Fruit fly (Drosophila melanogaster) whole organism, embryonic: ENCODE measurements around the gene CG16749.

ENCODE experiments used
- Bdp1 ChIP-seq: fragments of 200-800 bp; sonication (Bioruptor generic); optimal IDR thresholded peaks from 3 replicates; lab custom pipeline; 2016; ENCODE audit warnings: missing biosample characterization, missing genetic modification characterization
- C15 ChIP-seq: fragments of 200-800 bp; sonication (Bioruptor generic); IDR thresholded peaks from 3 replicates; pipeline ENCODE4 v1.3.6; 2022; ENCODE audit warnings: missing biosample characterization, missing genetic modification characterization
- CG11085 ChIP-seq: fragments of 200-800 bp; sonication (Bioruptor generic); IDR thresholded peaks from 2 replicates; pipeline ENCODE4 v1.3.6; 2022; ENCODE audit warnings: missing biosample characterization, missing genetic modification characterization
- CG11696 ChIP-seq: fragments of 200-800 bp; sonication (Bioruptor generic); IDR thresholded peaks from 2 replicates; pipeline ENCODE4 v1.3.6; 2022; ENCODE audit warnings: missing biosample characterization, missing genetic modification characterization
- CG13775 ChIP-seq: fragments of 200-800 bp; sonication (Bioruptor generic); optimal IDR thresholded peaks from 3 replicates; lab custom pipeline; 2017; ENCODE audit warnings: missing biosample characterization, mild to moderate bottlenecking, missing genetic modification characterization
- CG1602 ChIP-seq: fragments of 200-800 bp; sonication (Bioruptor generic); optimal IDR thresholded peaks from 3 replicates; lab custom pipeline; 2016; ENCODE audit warnings: missing biosample characterization, missing genetic modification characterization
- CG2129 ChIP-seq: fragments of 200-800 bp; sonication (Bioruptor generic); IDR thresholded peaks from 2 replicates; pipeline ENCODE4 v1.3.6; 2022; ENCODE audit warnings: missing biosample characterization, missing genetic modification characterization; ENCODE audit not compliant: partially characterized antibody
- CG2199 ChIP-seq: fragments of 200-800 bp; sonication (Bioruptor generic); IDR thresholded peaks from 3 replicates; pipeline ENCODE4 v1.3.6; 2022; ENCODE audit warnings: missing biosample characterization, missing genetic modification characterization
- CG30020 ChIP-seq: fragments of 200-800 bp; optimal IDR thresholded peaks from 2 replicates; lab custom pipeline; 2019; ENCODE audit warnings: missing biosample characterization, mild to moderate bottlenecking, missing genetic modification characterization, moderate library complexity
- CG3838 ChIP-seq: fragments of 200-800 bp; sonication (Bioruptor generic); optimal IDR thresholded peaks from 3 replicates; lab custom pipeline; 2016; ENCODE audit warnings: missing biosample characterization, missing genetic modification characterization
- CG4282 ChIP-seq: fragments of 200-800 bp; sonication (Bioruptor generic); optimal IDR thresholded peaks from 2 replicates; lab custom pipeline; 2016; ENCODE audit warnings: missing biosample characterization, missing genetic modification characterization
- CG6689 ChIP-seq: fragments of 200-800 bp; sonication (Bioruptor generic); IDR thresholded peaks from 2 replicates; pipeline ENCODE4 v1.3.6; 2022; ENCODE audit warnings: missing biosample characterization, missing genetic modification characterization
- CG7372 ChIP-seq: fragments of 200-800 bp; sonication (Bioruptor generic); IDR thresholded peaks from 2 replicates; pipeline ENCODE4 v1.3.6; 2022; ENCODE audit warnings: missing biosample characterization, missing genetic modification characterization
- CG7745 ChIP-seq: fragments of 200-800 bp; sonication (Bioruptor generic); optimal IDR thresholded peaks from 2 replicates; lab custom pipeline; 2018; ENCODE audit warnings: missing biosample characterization, mild to moderate bottlenecking, missing genetic modification characterization, moderate library complexity
- CG7839 ChIP-seq: fragments of 200-800 bp; sonication (Bioruptor generic); optimal IDR thresholded peaks from 3 replicates; lab custom pipeline; 2018; ENCODE audit warnings: missing biosample characterization, mild to moderate bottlenecking, missing genetic modification characterization, moderate library complexity
- Camta ChIP-seq: fragments of 200-800 bp; sonication (Bioruptor generic); optimal IDR thresholded peaks from 2 replicates; lab custom pipeline; 2016; ENCODE audit warnings: missing biosample characterization, missing genetic modification characterization
- CoRest ChIP-seq: fragments of 200-800 bp; sonication (Bioruptor generic); optimal IDR thresholded peaks from 3 replicates; lab custom pipeline; 2018; ENCODE audit warnings: missing biosample characterization, mild to moderate bottlenecking, missing genetic modification characterization, moderate library complexity
- Doc2 ChIP-seq: fragments of 200-800 bp; sonication (Bioruptor generic); IDR thresholded peaks from 2 replicates; pipeline ENCODE4 v1.3.6; 2022; ENCODE audit warnings: missing biosample characterization, missing genetic modification characterization
- Doc3 ChIP-seq: fragments of 200-800 bp; sonication (Bioruptor generic); IDR thresholded peaks from 3 replicates; pipeline ENCODE4 v1.3.6; 2022; ENCODE audit warnings: missing biosample characterization, missing genetic modification characterization; ENCODE audit not compliant: partially characterized antibody
- HLH54F ChIP-seq: fragments of 200-800 bp; sonication (Bioruptor generic); optimal IDR thresholded peaks from 3 replicates; lab custom pipeline; 2016; ENCODE audit warnings: missing biosample characterization, missing genetic modification characterization
- MTF-1 ChIP-seq: fragments of 200-800 bp; sonication (Bioruptor generic); optimal IDR thresholded peaks from 2 replicates; lab custom pipeline; 2018; ENCODE audit warnings: missing biosample characterization, mild to moderate bottlenecking, missing genetic modification characterization, borderline replicate concordance
- Mes4 ChIP-seq: fragments of 200-800 bp; sonication (Bioruptor generic); optimal IDR thresholded peaks from 2 replicates; lab custom pipeline; 2016; ENCODE audit warnings: missing biosample characterization, missing genetic modification characterization
- NC2α ChIP-seq: fragments of 200-800 bp; sonication (Bioruptor generic); optimal IDR thresholded peaks from 2 replicates; lab custom pipeline; 2016; ENCODE audit warnings: missing biosample characterization, missing genetic modification characterization
- NFAT ChIP-seq: fragments of 200-800 bp; sonication (Bioruptor generic); IDR thresholded peaks from 2 replicates; pipeline ENCODE4 v1.3.6; 2022; ENCODE audit warnings: missing biosample characterization, missing genetic modification characterization
- Ptx1 ChIP-seq: fragments of 200-800 bp; sonication (Bioruptor generic); IDR thresholded peaks from 2 replicates; pipeline ENCODE4 v1.3.6; 2022; ENCODE audit warnings: missing biosample characterization, missing genetic modification characterization
- bigmax ChIP-seq: fragments of 200-800 bp; sonication (Bioruptor generic); optimal IDR thresholded peaks from 2 replicates; lab custom pipeline; 2018; ENCODE audit warnings: missing biosample characterization, mild to moderate bottlenecking, missing genetic modification characterization
- bowl ChIP-seq: fragments of 200-800 bp; sonication (Bioruptor generic); IDR thresholded peaks from 2 replicates; pipeline ENCODE4 v1.3.6; 2022; ENCODE audit warnings: missing biosample characterization, missing genetic modification characterization
- cas ChIP-seq: fragments of 200-800 bp; sonication (Bioruptor generic); IDR thresholded peaks from 2 replicates; pipeline ENCODE4 v1.3.6; 2022; ENCODE audit warnings: missing biosample characterization, missing genetic modification characterization
- crc ChIP-seq: fragments of 200-800 bp; sonication (Bioruptor generic); optimal IDR thresholded peaks from 2 replicates; lab custom pipeline; 2016; ENCODE audit warnings: missing biosample characterization, missing genetic modification characterization
- cwo ChIP-seq: fragments of 200-800 bp; sonication (Bioruptor generic); optimal IDR thresholded peaks from 3 replicates; lab custom pipeline; 2017; ENCODE audit warnings: missing biosample characterization, missing genetic modification characterization, mild to moderate bottlenecking, moderate library complexity, missing genetic modification reagents
- danr ChIP-seq: fragments of 200-800 bp; sonication (Bioruptor generic); IDR thresholded peaks from 2 replicates; pipeline ENCODE4 v1.3.6; 2022; ENCODE audit warnings: missing biosample characterization, missing genetic modification characterization
- eyg ChIP-seq: fragments of 200-800 bp; sonication (Bioruptor generic); optimal IDR thresholded peaks from 3 replicates; lab custom pipeline; 2016; ENCODE audit warnings: missing biosample characterization, missing genetic modification characterization
- fd64A ChIP-seq: fragments of 200-800 bp; sonication (Bioruptor generic); optimal IDR thresholded peaks from 3 replicates; lab custom pipeline; 2018; ENCODE audit warnings: missing biosample characterization, mild to moderate bottlenecking, missing genetic modification characterization
- ftz-f1 ChIP-seq: fragments of 200-800 bp; sonication (Bioruptor generic); optimal IDR thresholded peaks from 2 replicates; lab custom pipeline; 2016; ENCODE audit warnings: missing biosample characterization, missing genetic modification characterization
- gcm ChIP-seq: fragments of 200-800 bp; sonication (Bioruptor generic); optimal IDR thresholded peaks from 2 replicates; lab custom pipeline; 2019; ENCODE audit warnings: missing biosample characterization, mild to moderate bottlenecking, missing genetic modification characterization, moderate library complexity
- hbn ChIP-seq: fragments of 200-800 bp; sonication (Bioruptor generic); IDR thresholded peaks from 2 replicates; pipeline ENCODE4 v1.3.6; 2022; ENCODE audit warnings: missing biosample characterization, missing genetic modification characterization; ENCODE audit not compliant: partially characterized antibody
- inv ChIP-seq: fragments of 200-800 bp; sonication (Bioruptor generic); IDR thresholded peaks from 2 replicates; pipeline ENCODE4 v1.3.6; 2022; ENCODE audit warnings: missing biosample characterization, missing genetic modification characterization; ENCODE audit not compliant: partially characterized antibody
- kah ChIP-seq: fragments of 200-800 bp; sonication (Bioruptor generic); optimal IDR thresholded peaks from 2 replicates; lab custom pipeline; 2018; ENCODE audit warnings: missing biosample characterization, mild to moderate bottlenecking, missing genetic modification characterization
- nerfin-1 ChIP-seq: fragments of 200-800 bp; sonication (Bioruptor generic); optimal IDR thresholded peaks from 3 replicates; lab custom pipeline; 2019; ENCODE audit warnings: missing biosample characterization, mild to moderate bottlenecking, missing genetic modification characterization, moderate library complexity
- p53 ChIP-seq: fragments of 200-800 bp; sonication (Bioruptor generic); optimal IDR thresholded peaks from 2 replicates; lab custom pipeline; 2016; ENCODE audit warnings: missing biosample characterization, missing genetic modification characterization
- repo ChIP-seq: fragments of 200-800 bp; sonication (Bioruptor generic); optimal IDR thresholded peaks from 2 replicates; lab custom pipeline; 2016; ENCODE audit warnings: missing biosample characterization, missing genetic modification characterization
- row ChIP-seq: fragments of 200-800 bp; sonication (Bioruptor generic); IDR thresholded peaks from 3 replicates; pipeline ENCODE4 v1.3.6; 2022; ENCODE audit warnings: missing biosample characterization, missing genetic modification characterization
- salm ChIP-seq: fragments of 200-800 bp; sonication (Bioruptor generic); optimal IDR thresholded peaks from 2 replicates; lab custom pipeline; 2018; ENCODE audit warnings: missing biosample characterization, mild to moderate bottlenecking, missing genetic modification characterization
- scrt ChIP-seq: fragments of 200-800 bp; sonication (Bioruptor generic); optimal IDR thresholded peaks from 2 replicates; lab custom pipeline; 2018; ENCODE audit warnings: missing biosample characterization, mild to moderate bottlenecking, missing genetic modification characterization, moderate library complexity
- sima ChIP-seq: fragments of 200-800 bp; sonication (Bioruptor generic); optimal IDR thresholded peaks from 2 replicates; lab custom pipeline; 2016; ENCODE audit warnings: missing biosample characterization, missing genetic modification characterization
- so ChIP-seq: fragments of 200-800 bp; sonication (Bioruptor generic); IDR thresholded peaks from 3 replicates; pipeline ENCODE4 v1.3.6; 2022; ENCODE audit warnings: missing biosample characterization, missing genetic modification characterization
- tio ChIP-seq: fragments of 200-800 bp; sonication (Bioruptor generic); optimal IDR thresholded peaks from 2 replicates; lab custom pipeline; 2017; ENCODE audit warnings: missing biosample characterization, missing genetic modification characterization, inconsistent platforms
- vnd ChIP-seq: fragments of 200-800 bp; sonication (Bioruptor generic); IDR thresholded peaks from 3 replicates; pipeline ENCODE4 v1.3.6; 2022; ENCODE audit warnings: missing biosample characterization, missing genetic modification characterization; ENCODE audit not compliant: partially characterized antibody
- zen2 ChIP-seq: fragments of 200-800 bp; sonication (Bioruptor generic); IDR thresholded peaks from 3 replicates; pipeline ENCODE4 v1.3.6; 2022; ENCODE audit warnings: missing biosample characterization, missing genetic modification characterization; ENCODE audit not compliant: partially characterized antibody

CG16749 gene

DNA sequence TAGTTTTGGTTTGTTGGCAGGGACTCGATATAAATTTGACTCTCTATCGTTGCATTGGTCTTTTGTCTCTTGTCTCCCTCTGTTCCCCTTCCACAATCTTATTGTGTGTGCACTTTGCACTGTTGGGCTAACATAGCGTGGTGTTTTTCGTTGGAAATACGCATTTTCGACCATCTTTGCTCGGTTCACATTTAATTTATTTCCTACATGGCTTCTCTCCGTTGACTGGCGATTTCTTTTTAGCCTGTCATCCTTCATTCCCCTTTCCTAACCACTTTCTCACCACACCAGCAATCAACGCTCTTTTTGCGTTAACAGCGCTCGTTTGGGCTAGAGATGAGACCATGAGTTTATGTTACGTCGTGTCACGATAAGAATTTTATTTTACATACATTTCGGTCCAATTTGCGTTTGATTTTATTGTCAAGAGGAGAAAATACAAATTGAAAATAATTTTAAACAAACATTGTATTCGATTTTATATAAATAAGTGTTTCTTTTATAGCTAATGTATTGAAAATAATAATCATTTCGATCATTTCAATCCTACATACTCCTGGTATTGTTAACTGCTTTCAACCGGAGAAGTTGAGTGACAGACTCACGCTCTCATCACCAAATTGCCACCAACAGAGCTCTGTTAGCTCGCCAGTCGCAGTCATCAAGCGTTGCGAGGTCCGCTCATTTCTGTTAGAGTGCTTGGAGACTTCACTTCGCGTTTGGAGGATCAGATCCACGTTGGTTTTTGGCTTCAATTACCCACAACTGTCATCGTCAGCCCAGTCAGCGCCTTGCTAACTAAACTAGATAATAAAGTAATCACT lies 9.7 kb upstream of the CG16749 start (continued):
- TF ChIP-seq CG7839 (peak; percentile 85), Doc2 (no peak), CG3838 (peak; percentile 34), eyg (GFP tag; lab: Kevin White, UChicago) (no peak), repo (GFP tag; lab: Kevin White, UChicago) (peak; percentile 15), inv (peak; percentile 88), NC2α (GFP tag; lab: Kevin White, UChicago) (peak; percentile 61), CG1602 (GFP tag; lab: Kevin White, UChicago) (peak; percentile 56), bigmax (GFP tag; lab: Kevin White, UChicago) (no peak), HLH54F (GFP tag; lab: Kevin White, UChicago) (peak; percentile 41), NFAT (GFP tag; lab: Robert Waterston, UW) (peak; percentile 80), tio (peak; percentile 43), MTF-1 (GFP tag; lab: Kevin White, UChicago) (peak; percentile 79), salm (tag; lab: Kevin White, UChicago) (peak; percentile 29), CG4282 (GFP tag; lab: Kevin White, UChicago) (no peak), p53 (GFP tag; lab: Kevin White, UChicago) (no peak), CG11085 (GFP tag; lab: Robert Waterston, UW) (peak; percentile 34; the same call in 1 of the 2 replicates), ftz-f1 (GFP tag; lab: Kevin White, UChicago) (no peak), Mes4 (GFP tag; lab: Kevin White, UChicago) (peak; percentile 33), CG2129 (GFP tag; lab: Robert Waterston, UW) (peak; percentile 93), so (GFP tag; lab: Robert Waterston, UW) (peak; percentile 48; the same call in 1 of the 3 replicates), CG11696 (GFP tag; lab: Robert Waterston, UW) (no peak), scrt (GFP tag; lab: Kevin White, UChicago) (peak; percentile 80), Ptx1 (peak; percentile 74), CG13775 (GFP tag; lab: Kevin White, UChicago) (peak; percentile 63), CG30020 (tag; lab: Kevin White, UChicago) (peak; percentile 63), nerfin-1 (tag; lab: Kevin White, UChicago) (peak; percentile 75), fd64A (GFP tag; lab: Kevin White, UChicago) (peak; percentile 12), CoRest (peak; percentile 85), C15 (no peak), Camta (GFP tag; lab: Kevin White, UChicago) (peak; percentile 6), vnd (GFP tag; lab: Robert Waterston, UW) (peak; percentile 92), danr (GFP tag; lab: Robert Waterston, UW) (no peak), row (GFP tag; lab: Robert Waterston, UW) (peak; percentile 98), Doc3 (peak; percentile 95), CG6689 (peak; percentile 64), CG2199 (GFP tag; lab: Robert Waterston, UW) (peak; percentile 86; the same call in 2 of the 3 replicates), CG7372 (GFP tag; lab: Robert Waterston, UW) (peak; percentile 42; the same call in 1 of the 2 replicates), zen2 (GFP tag; lab: Robert Waterston, UW) (no peak; the same call in 2 of the 3 replicates), sima (GFP tag; lab: Kevin White, UChicago) (no peak), hbn (GFP tag; lab: Robert Waterston, UW) (peak; percentile 89), crc (GFP tag; lab: Kevin White, UChicago) (peak; percentile 6), Bdp1 (GFP tag; lab: Kevin White, UChicago) (peak; percentile 30), kah (peak; percentile 37), CG7745 (tag; lab: Kevin White, UChicago) (no peak), bowl (GFP tag; lab: Robert Waterston, UW) (no peak), gcm (GFP tag; lab: Kevin White, UChicago) (peak; percentile 81), cas (GFP tag; lab: Robert Waterston, UW) (peak; percentile 60; the same call in 1 of the 2 replicates), cwo (peak; percentile 73)
